Fruit fly (Drosophila melanogaster) whole organism, adult: ENCODE data around the gene Zir.

Experiments
- CG11617 ChIP-seq: fragments of 200-800 bp; sonication (Bioruptor generic); optimal IDR thresholded peaks from 2 replicates; lab custom pipeline; 2017; ENCODE audit warnings: mild to moderate bottlenecking, missing biosample characterization, missing genetic modification reagents, missing genetic modification characterization
- CG12768 ChIP-seq: fragments of 200-800 bp; sonication (Bioruptor generic); optimal IDR thresholded peaks from 2 replicates; lab custom pipeline; 2017; ENCODE audit warnings: missing biosample characterization, missing genetic modification characterization, mild to moderate bottlenecking, moderate library complexity, missing genetic modification reagents
- CG14711 ChIP-seq: fragments of 200-800 bp; sonication (Bioruptor generic); optimal IDR thresholded peaks from 2 replicates; lab custom pipeline; 2018; ENCODE audit warnings: missing biosample characterization, mild to moderate bottlenecking, missing genetic modification characterization, moderate library complexity
- CG1620 ChIP-seq: fragments of 200-800 bp; sonication (Bioruptor generic); optimal IDR thresholded peaks from 2 replicates; lab custom pipeline; 2016; ENCODE audit warnings: missing biosample characterization, missing genetic modification characterization
- CG33017 ChIP-seq: fragments of 200-800 bp; sonication (Bioruptor generic); optimal IDR thresholded peaks from 2 replicates; lab custom pipeline; 2018; ENCODE audit warnings: missing biosample characterization, mild to moderate bottlenecking, missing genetic modification characterization, moderate library complexity
- CG5204 ChIP-seq: fragments of 200-800 bp; sonication (Bioruptor generic); optimal IDR thresholded peaks from 2 replicates; lab custom pipeline; 2016; ENCODE audit warnings: missing biosample characterization, missing genetic modification characterization
- CG7045 ChIP-seq: fragments of 200-800 bp; sonication (Bioruptor generic); optimal IDR thresholded peaks from 2 replicates; lab custom pipeline; 2017; ENCODE audit warnings: missing biosample characterization, mild to moderate bottlenecking, missing genetic modification characterization
- CG7101 ChIP-seq: fragments of 200-800 bp; sonication (Bioruptor generic); optimal IDR thresholded peaks from 2 replicates; lab custom pipeline; 2018; ENCODE audit warnings: missing biosample characterization, mild to moderate bottlenecking, missing genetic modification characterization, moderate library complexity
- Clk ChIP-seq: fragments of 200-800 bp; sonication (Bioruptor generic); optimal IDR thresholded peaks from 2 replicates; lab custom pipeline; 2017; ENCODE audit warnings: missing biosample characterization, missing genetic modification characterization
- Crg-1 ChIP-seq: fragments of 200-800 bp; sonication (Bioruptor generic); optimal IDR thresholded peaks from 2 replicates; lab custom pipeline; 2016; ENCODE audit warnings: missing biosample characterization, missing genetic modification characterization
- Hr96 ChIP-seq: fragments of 200-800 bp; sonication (Bioruptor generic); optimal IDR thresholded peaks from 2 replicates; lab custom pipeline; 2016; ENCODE audit warnings: missing biosample characterization, missing genetic modification characterization
- Mnt ChIP-seq: fragments of 200-800 bp; sonication (Bioruptor generic); optimal IDR thresholded peaks from 2 replicates; lab custom pipeline; 2016; ENCODE audit warnings: missing biosample characterization, mild to moderate bottlenecking, missing genetic modification characterization
- bab1 ChIP-seq: fragments of 200-800 bp; sonication (Bioruptor generic); optimal IDR thresholded peaks from 3 replicates; lab custom pipeline; 2019; ENCODE audit warnings: missing biosample characterization, mild to moderate bottlenecking, missing genetic modification characterization, moderate library complexity
- cic ChIP-seq: fragments of 200-800 bp; sonication (Bioruptor generic); optimal IDR thresholded peaks from 2 replicates; lab custom pipeline; 2017; ENCODE audit warnings: missing biosample characterization, mild to moderate bottlenecking, missing genetic modification characterization, moderate library complexity
- cnc ChIP-seq, 2 experiments: fragments of >200 bp; optimal IDR thresholded peaks; 2 replicates each; lab custom pipeline; 2017
- kay ChIP-seq: fragments of 200-800 bp; sonication (Bioruptor generic); peaks from one replicate; lab custom pipeline; 2016; ENCODE audit warnings: missing biosample characterization, missing genetic modification characterization, borderline replicate concordance
- ovo ChIP-seq: fragments of 200-800 bp; sonication (Bioruptor generic); optimal IDR thresholded peaks from 2 replicates; lab custom pipeline; 2016; ENCODE audit warnings: missing biosample characterization, missing genetic modification characterization
- pad ChIP-seq: fragments of 200-800 bp; sonication (Bioruptor generic); optimal IDR thresholded peaks from 3 replicates; lab custom pipeline; 2017; ENCODE audit warnings: missing biosample characterization, missing genetic modification characterization, mild to moderate bottlenecking, moderate library complexity, missing genetic modification reagents
- tj ChIP-seq: fragments of 200-800 bp; sonication (Bioruptor generic); optimal IDR thresholded peaks from 3 replicates; lab custom pipeline; 2017; ENCODE audit warnings: missing biosample characterization, mild to moderate bottlenecking, missing genetic modification characterization, moderate library complexity
- toe ChIP-seq: fragments of 200-800 bp; sonication (Bioruptor generic); optimal IDR thresholded peaks from 2 replicates; lab custom pipeline; 2016; ENCODE audit warnings: missing biosample characterization, missing genetic modification characterization

The Zir gene

dm6 chr2L:85701-86100, 8.8 kb upstream of the Zir start:
- TF ChIP-seq CG14711 = no peak
- no peak for TF ChIP-seq CG7045 (GFP tag; lab: Kevin White, UChicago)
- no peak for TF ChIP-seq CG33017
- TF ChIP-seq cic (GFP tag; lab: Kevin White, UChicago) = peak; percentile 84
- no peak for TF ChIP-seq Crg-1 (GFP tag; lab: Kevin White, UChicago)
- no peak for TF ChIP-seq ovo

dm6 chr2L:87255-87723, 7.2 kb upstream of the Zir start, which contains the start of gene net:
Gene net, minus strand, starts transcription at chr2L:87387.
- TF ChIP-seq CG12768 (GFP tag; lab: Kevin White, UChicago) = peak; percentile 72
- no peak for TF ChIP-seq cnc (optimal IDR thresholded peaks at IDR 0.05; lab: Kevin White, UChicago)
- TF ChIP-seq CG33017 = peak; percentile 80
- TF ChIP-seq Clk (GFP tag; lab: Kevin White, UChicago) = peak; percentile 12
- no peak for TF ChIP-seq CG1620 (GFP tag; lab: Kevin White, UChicago)
- no peak for TF ChIP-seq tj (GFP tag; lab: Kevin White, UChicago)
- peak; percentile 56 for TF ChIP-seq pad (GFP tag; lab: Kevin White, UChicago)
- no peak for TF ChIP-seq ovo
- no peak for TF ChIP-seq kay
- no peak for TF ChIP-seq Hr96 (GFP tag; lab: Kevin White, UChicago)
- peak; percentile 62 for TF ChIP-seq CG7045 (GFP tag; lab: Kevin White, UChicago)
- TF ChIP-seq CG14711 = peak; percentile 71
- TF ChIP-seq CG11617 (GFP tag; lab: Kevin White, UChicago) = peak; percentile 64
- no peak for TF ChIP-seq toe (GFP tag; lab: Kevin White, UChicago)
- peak; percentile 14 for TF ChIP-seq CG5204 (GFP tag; lab: Kevin White, UChicago)
- peak; percentile 87 for TF ChIP-seq cic (GFP tag; lab: Kevin White, UChicago)
- TF ChIP-seq bab1 (GFP tag; lab: Kevin White, UChicago) = peak; percentile 62
- no peak for TF ChIP-seq Crg-1 (GFP tag; lab: Kevin White, UChicago)
- peak; percentile 72 for TF ChIP-seq CG7101 (tag; lab: Kevin White, UChicago)
- TF ChIP-seq Mnt (GFP tag; lab: Kevin White, UChicago) = peak; percentile 94

- TF ChIP-seq cnc (optimal IDR thresholded peaks at IDR 0.05; lab: Kevin White, UChicago) (no peak), CG12768 (GFP tag; lab: Kevin White, UChicago) (no peak), ovo (no peak), Mnt (GFP tag; lab: Kevin White, UChicago) (no peak), CG33017 (no peak), CG7045 (GFP tag; lab: Kevin White, UChicago) (no peak), Crg-1 (GFP tag; lab: Kevin White, UChicago) (no peak), kay (no peak), Clk (GFP tag; lab: Kevin White, UChicago) (no peak), CG5204 (GFP tag; lab: Kevin White, UChicago) (no peak)
Observed at dm6 chr2L:88528-88927, 6.0 kb upstream of the Zir start.

- TF ChIP-seq CG7101 (tag; lab: Kevin White, UChicago) = no peak
Observed at dm6 chr2L:89158-89557, 5.4 kb upstream of the Zir start.

- no peak for TF ChIP-seq Clk (GFP tag; lab: Kevin White, UChicago)
- TF ChIP-seq CG12768 (GFP tag; lab: Kevin White, UChicago) = no peak
- TF ChIP-seq CG14711 = no peak
- no peak for TF ChIP-seq Hr96 (GFP tag; lab: Kevin White, UChicago)
- TF ChIP-seq tj (GFP tag; lab: Kevin White, UChicago) = no peak
- no peak for TF ChIP-seq CG7045 (GFP tag; lab: Kevin White, UChicago)
- TF ChIP-seq bab1 (GFP tag; lab: Kevin White, UChicago) = no peak
- no peak for TF ChIP-seq kay
- TF ChIP-seq pad (GFP tag; lab: Kevin White, UChicago) = no peak
- TF ChIP-seq CG33017 = no peak
- TF ChIP-seq CG1620 (GFP tag; lab: Kevin White, UChicago) = no peak
- no peak for TF ChIP-seq CG11617 (GFP tag; lab: Kevin White, UChicago)
- TF ChIP-seq CG5204 (GFP tag; lab: Kevin White, UChicago) = no peak
- no peak for TF ChIP-seq cnc (optimal IDR thresholded peaks at IDR 0.05; lab: Kevin White, UChicago)
- TF ChIP-seq Mnt (GFP tag; lab: Kevin White, UChicago) = no peak
- TF ChIP-seq toe (GFP tag; lab: Kevin White, UChicago) = no peak
- no peak for TF ChIP-seq CG7101 (tag; lab: Kevin White, UChicago)
- TF ChIP-seq cic (GFP tag; lab: Kevin White, UChicago) = no peak
Observed at dm6 chr2L:90081-90480, 4.5 kb upstream of the Zir start.

- TF ChIP-seq CG7045 (GFP tag; lab: Kevin White, UChicago) = no peak
- TF ChIP-seq CG1620 (GFP tag; lab: Kevin White, UChicago) = no peak
- no peak for TF ChIP-seq Mnt (GFP tag; lab: Kevin White, UChicago)
- no peak for TF ChIP-seq bab1 (GFP tag; lab: Kevin White, UChicago)
- TF ChIP-seq CG5204 (GFP tag; lab: Kevin White, UChicago) = no peak
- no peak for TF ChIP-seq Clk (GFP tag; lab: Kevin White, UChicago)
- no peak for TF ChIP-seq Crg-1 (GFP tag; lab: Kevin White, UChicago)
- no peak for TF ChIP-seq toe (GFP tag; lab: Kevin White, UChicago)
- TF ChIP-seq cnc (optimal IDR thresholded peaks at IDR 0.05; lab: Kevin White, UChicago) = no peak
- TF ChIP-seq pad (GFP tag; lab: Kevin White, UChicago) = no peak
- no peak for TF ChIP-seq CG11617 (GFP tag; lab: Kevin White, UChicago)
- no peak for TF ChIP-seq cic (GFP tag; lab: Kevin White, UChicago)
- no peak for TF ChIP-seq CG33017
- no peak for TF ChIP-seq CG12768 (GFP tag; lab: Kevin White, UChicago)
- no peak for TF ChIP-seq Hr96 (GFP tag; lab: Kevin White, UChicago)
- TF ChIP-seq tj (GFP tag; lab: Kevin White, UChicago) = no peak
- no peak for TF ChIP-seq CG7101 (tag; lab: Kevin White, UChicago)
- TF ChIP-seq ovo = no peak
- no peak for TF ChIP-seq kay
- no peak for TF ChIP-seq CG14711
Observed at dm6 chr2L:91333-91732, 3.2 kb upstream of the Zir start.
